Fruit fly (Drosophila melanogaster) whole organism, wandering third instar larva: ENCODE data around the gene Dic1.

Experiments
- Hnf4 ChIP-seq: fragments of 200-800 bp; sonication (Bioruptor generic); optimal IDR thresholded peaks from 2 replicates; lab custom pipeline; 2016; ENCODE audit warnings: missing biosample characterization, mild to moderate bottlenecking, missing genetic modification characterization
- br ChIP-seq: fragments of 200-800 bp; sonication (Bioruptor generic); optimal IDR thresholded peaks from 2 replicates; lab custom pipeline; 2016; ENCODE audit warnings: missing biosample characterization, missing genetic modification characterization

dm6 chr3R:13397040-13397439 lies 32.3 kb downstream of the Dic1 start, which contains the start of gene CG14374:
- TF ChIP-seq br (GFP tag; lab: Kevin White, UChicago), result no peak
- no peak for TF ChIP-seq Hnf4 (GFP tag; lab: Kevin White, UChicago)
